Fruit fly (Drosophila melanogaster): ENCODE measurements around the gene CG34452.

CG34452 gene

DNA sequence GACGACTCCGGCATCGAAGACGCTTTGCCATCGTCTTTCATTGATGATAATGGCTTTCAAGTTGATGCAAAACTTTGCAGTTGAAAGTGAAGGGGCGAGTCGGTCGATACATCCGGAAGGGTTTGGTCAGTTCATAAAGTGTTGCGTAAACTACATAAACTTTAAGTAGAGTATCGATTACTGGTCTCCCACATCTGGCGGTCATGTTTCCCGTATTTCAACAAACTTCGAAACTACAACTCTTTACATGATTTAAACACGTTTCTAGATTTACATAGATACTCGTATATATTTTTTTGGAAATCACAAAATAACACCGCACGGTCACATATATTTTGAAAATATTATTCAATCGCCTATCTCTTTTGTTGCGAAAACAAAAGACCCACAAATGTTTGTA, at the start of gene CG34452:
CG34452 (minus strand) TSS at position 101 of the 400 bp plus-strand sequence.
- TF ChIP-seq Myc (optimal IDR thresholded peaks at IDR 0.05) (no peak), Sin3A (optimal IDR thresholded peaks at IDR 0.05) (no peak), insv (optimal IDR thresholded peaks at IDR 0.05) (no peak), h (optimal IDR thresholded peaks at IDR 0.05) (no peak)

DNA sequence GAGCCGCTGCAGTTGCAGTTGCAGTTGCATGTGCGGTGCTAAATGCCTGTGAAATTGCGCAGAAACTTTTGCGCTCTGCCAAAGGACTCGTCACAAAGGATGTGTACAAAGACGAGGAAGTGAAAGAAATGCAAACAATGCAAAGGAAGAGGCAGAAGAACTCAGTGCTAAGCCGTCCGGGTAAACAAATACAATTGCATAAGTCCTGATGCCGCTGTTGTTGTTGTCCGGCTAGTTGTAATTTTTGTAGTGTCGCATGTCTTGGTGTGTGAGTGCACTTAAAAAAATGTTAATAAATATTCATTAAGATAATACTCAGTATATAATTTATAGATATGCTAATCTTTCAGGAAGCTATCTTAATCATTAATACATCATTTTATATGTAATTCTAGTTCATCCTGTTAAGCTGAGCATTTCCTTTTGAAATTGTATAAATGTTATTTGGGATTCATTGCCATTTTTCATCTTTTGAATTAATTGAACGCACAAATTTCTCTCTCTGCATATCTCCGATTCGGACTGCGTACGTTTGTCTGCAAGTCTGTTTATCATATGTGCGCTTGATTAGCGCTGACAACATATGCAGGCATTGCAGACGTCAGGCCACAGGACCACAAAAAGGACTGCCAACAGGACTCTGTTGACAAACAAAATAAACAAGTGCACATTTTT, 44.3 kb upstream of the CG34452 start:
- no peak for TF ChIP-seq Myc (optimal IDR thresholded peaks at IDR 0.05)
- TF ChIP-seq h (optimal IDR thresholded peaks at IDR 0.05) = no peak
- TF ChIP-seq Sin3A (optimal IDR thresholded peaks at IDR 0.05) = no peak
- TF ChIP-seq psq (optimal IDR thresholded peaks at IDR 0.05) = no peak
- TF ChIP-seq ttk (optimal IDR thresholded peaks at IDR 0.05) = no peak
- TF ChIP-seq insv (optimal IDR thresholded peaks at IDR 0.05) = no peak

DNA sequence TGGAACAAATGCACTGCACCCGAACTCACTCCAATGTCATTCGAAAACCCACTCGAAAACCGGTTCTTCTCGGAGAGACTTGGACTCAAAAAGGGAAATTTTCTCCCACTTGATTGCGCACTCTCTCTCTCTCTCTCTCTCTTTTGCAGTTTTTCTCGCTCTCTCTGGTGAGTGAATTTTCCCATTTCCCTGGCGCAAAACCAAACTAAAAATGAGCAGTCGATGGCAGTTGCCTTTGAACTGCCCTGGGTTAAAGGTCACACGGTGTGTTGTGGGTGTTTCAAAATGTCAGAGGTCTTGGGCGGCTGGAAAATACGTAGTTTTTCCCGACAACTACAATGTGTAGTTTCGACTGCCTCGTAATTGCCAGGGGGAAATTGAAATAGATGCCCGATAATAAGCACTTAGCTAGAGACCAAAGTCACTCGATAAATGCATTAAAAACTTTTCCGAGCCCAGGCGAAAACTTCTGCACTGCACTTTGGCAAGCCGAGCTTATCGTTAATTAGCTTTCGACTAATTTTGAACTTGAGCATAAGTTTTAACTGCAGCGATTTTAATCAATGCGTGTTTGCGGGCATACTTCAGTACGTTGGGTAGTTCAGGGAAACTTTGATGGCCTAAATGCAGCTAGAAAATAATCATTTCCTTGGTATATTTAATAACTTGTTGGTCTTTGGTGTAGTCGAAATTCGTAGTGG, 41.8 kb upstream of the CG34452 start:
- TF ChIP-seq psq (optimal IDR thresholded peaks at IDR 0.05) = no peak
- TF ChIP-seq Myc (optimal IDR thresholded peaks at IDR 0.05) = no peak
- TF ChIP-seq insv (optimal IDR thresholded peaks at IDR 0.05) = no peak
- TF ChIP-seq ttk (optimal IDR thresholded peaks at IDR 0.05) = no peak
- no peak for TF ChIP-seq Sin3A (optimal IDR thresholded peaks at IDR 0.05)
- TF ChIP-seq h (optimal IDR thresholded peaks at IDR 0.05) = no peak

DNA sequence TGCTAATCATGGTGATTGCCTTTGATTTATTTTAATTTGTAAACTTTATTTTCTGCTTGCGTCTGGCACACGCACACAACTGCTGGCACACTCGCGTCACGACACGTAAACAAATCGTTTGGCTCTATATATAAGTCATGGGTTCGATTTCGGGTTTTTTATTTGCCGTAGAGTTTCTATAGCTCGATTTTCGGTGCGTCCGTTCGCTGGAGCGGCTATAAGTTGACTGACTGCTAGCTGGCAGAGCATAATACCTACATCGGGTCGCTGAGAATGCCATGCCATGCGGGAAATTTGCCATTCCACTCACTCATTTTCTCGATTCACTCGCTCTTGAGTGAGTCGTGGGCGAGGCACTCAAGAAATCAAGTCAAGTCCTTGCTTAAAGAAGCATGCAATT, 40.5 kb upstream of the CG34452 start, which contains the start of gene comm:
comm (minus strand) TSS at position 236 of the 400 bp plus-strand sequence.
- no peak for TF ChIP-seq insv (optimal IDR thresholded peaks at IDR 0.05)
- TF ChIP-seq Myc (optimal IDR thresholded peaks at IDR 0.05) = no peak
- TF ChIP-seq ttk (optimal IDR thresholded peaks at IDR 0.05) = no peak
- TF ChIP-seq Sin3A (optimal IDR thresholded peaks at IDR 0.05) = no peak
- TF ChIP-seq h (optimal IDR thresholded peaks at IDR 0.05) = no peak
- no peak for TF ChIP-seq psq (optimal IDR thresholded peaks at IDR 0.05)

DNA sequence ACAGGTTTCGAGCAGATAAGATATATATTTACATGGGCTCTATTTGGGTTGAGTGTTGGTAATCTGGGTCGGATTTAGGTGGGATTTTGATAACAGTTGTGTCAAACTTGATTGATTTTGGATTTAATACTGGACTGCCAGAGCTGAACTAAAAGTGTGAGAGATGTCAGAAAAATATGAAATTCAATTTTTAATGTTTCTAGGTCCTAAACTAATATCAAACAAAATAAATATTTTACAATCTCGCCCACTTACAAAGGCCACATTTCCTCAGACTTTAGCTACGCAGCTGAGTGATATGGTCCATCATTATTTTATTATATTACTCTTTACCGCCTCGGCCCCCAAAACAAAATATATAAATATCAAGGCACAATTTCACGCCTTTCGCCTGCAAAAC, 39.1 kb upstream of the CG34452 start:
- TF ChIP-seq ttk (optimal IDR thresholded peaks at IDR 0.05) = no peak
- TF ChIP-seq h (optimal IDR thresholded peaks at IDR 0.05) = no peak
- no peak for TF ChIP-seq psq (optimal IDR thresholded peaks at IDR 0.05)
- TF ChIP-seq Myc (optimal IDR thresholded peaks at IDR 0.05) = no peak
- no peak for TF ChIP-seq Sin3A (optimal IDR thresholded peaks at IDR 0.05)
- no peak for TF ChIP-seq insv (optimal IDR thresholded peaks at IDR 0.05)

DNA sequence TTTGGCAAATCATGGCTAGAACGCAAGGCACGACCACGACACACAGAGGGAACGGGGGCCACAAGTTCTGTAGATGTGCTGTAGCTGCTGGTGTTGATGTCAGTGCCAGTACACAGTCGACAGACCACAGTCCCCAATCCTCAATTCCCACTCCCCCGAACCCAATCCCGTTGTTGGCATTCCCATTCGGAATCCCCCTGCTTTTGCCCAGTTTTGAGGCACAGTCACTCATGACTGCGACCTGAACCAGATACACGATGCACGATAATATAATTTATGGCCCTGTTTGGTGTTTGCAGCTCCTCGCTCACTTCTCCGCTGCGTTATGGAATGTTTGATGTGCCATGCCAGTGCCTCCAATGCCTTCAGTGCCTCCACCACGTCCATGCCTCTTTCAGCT, 33.2 kb upstream of the CG34452 start:
- no peak for TF ChIP-seq insv (optimal IDR thresholded peaks at IDR 0.05)
- no peak for TF ChIP-seq ttk (optimal IDR thresholded peaks at IDR 0.05)

DNA sequence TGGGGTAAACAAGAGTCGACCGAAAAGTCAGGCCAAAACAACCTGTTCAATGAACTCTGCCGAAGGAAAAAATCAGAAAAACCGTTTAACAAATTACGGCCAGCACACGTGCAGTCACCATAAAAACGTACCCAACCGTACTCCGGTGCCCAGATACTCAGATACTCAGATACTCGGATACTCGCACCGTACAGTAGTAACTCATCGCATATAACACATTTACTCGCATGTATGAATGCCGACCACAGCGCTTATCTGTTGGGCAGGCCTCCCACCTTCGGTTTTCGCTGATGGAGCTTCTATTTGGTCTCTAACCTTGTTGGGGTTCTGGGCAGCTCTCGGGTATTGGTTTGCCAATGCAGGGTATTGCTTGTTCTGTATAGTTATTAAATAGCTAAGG, 32.5 kb upstream of the CG34452 start:
- TF ChIP-seq insv (optimal IDR thresholded peaks at IDR 0.05) = no peak
- TF ChIP-seq ttk (optimal IDR thresholded peaks at IDR 0.05) = no peak
- no peak for TF ChIP-seq psq (optimal IDR thresholded peaks at IDR 0.05)
- TF ChIP-seq Myc (optimal IDR thresholded peaks at IDR 0.05) = no peak
- no peak for TF ChIP-seq Sin3A (optimal IDR thresholded peaks at IDR 0.05)
- TF ChIP-seq h (optimal IDR thresholded peaks at IDR 0.05) = no peak

DNA sequence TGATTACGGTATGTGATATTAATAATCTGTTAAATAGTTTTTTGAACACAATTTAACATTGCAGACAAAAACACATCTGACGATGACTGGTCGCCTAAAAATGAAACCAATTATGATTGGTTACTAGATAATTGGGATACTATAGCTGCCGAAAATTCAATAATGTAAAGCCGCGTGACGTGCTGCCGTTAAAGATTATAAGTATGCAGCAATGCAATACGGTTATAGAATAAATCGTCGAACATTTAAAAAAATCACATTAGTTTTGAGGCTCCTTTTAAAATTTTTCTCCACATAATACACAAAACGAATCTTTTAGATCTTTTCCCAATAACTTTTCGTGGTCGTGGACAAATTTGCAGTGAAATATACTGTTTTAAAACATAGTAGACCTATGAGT, 29.8 kb upstream of the CG34452 start, which contains the start of gene CG42570:
CG42570 (plus strand) TSS at position 301 of the 400 bp plus-strand sequence.
- TF ChIP-seq Myc (optimal IDR thresholded peaks at IDR 0.05) = no peak
- TF ChIP-seq insv (optimal IDR thresholded peaks at IDR 0.05) = no peak
- TF ChIP-seq psq (optimal IDR thresholded peaks at IDR 0.05) = no peak
- no peak for TF ChIP-seq ttk (optimal IDR thresholded peaks at IDR 0.05)
- TF ChIP-seq Sin3A (optimal IDR thresholded peaks at IDR 0.05) = no peak
- no peak for TF ChIP-seq h (optimal IDR thresholded peaks at IDR 0.05)

DNA sequence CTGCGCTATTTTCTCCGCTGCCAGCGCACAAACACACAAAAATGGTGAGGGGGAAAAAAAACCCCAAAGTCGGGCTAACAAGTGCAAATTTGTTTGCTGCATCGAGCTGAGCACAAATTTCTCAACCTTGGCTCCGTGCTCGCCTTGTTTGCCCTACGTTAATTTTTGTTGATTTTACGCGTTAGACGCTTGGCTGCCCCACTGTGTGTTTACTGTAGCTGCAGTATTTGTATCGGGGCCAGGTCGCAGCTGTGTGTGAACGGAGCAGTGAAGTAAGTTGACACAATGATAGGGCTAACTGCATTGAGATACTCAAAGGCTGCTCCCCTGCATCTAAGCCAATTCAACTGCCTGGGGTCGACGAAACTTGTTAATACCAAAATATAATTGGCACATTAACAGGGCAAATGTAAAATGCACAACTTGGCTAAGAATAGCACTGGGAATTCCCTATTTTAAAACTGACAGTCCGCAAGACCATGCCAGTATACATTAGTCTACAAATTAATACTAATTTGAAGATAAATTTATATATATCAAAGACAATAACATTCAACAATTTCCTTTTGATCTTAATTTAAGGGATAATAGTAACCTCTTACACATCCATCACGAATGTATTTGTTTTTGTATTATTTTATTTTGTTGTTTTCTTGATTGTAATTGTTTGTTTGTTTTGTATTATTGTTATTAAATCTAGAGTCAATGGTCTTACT, 28.2 kb upstream of the CG34452 start, which contains the start of gene CG42571:
CG42571 (plus strand) TSS at position 666 of the 716 bp plus-strand sequence.
- TF ChIP-seq insv (optimal IDR thresholded peaks at IDR 0.05) = no peak
- no peak for TF ChIP-seq h (optimal IDR thresholded peaks at IDR 0.05)
- TF ChIP-seq ttk (optimal IDR thresholded peaks at IDR 0.05) = no peak
- no peak for TF ChIP-seq Myc (optimal IDR thresholded peaks at IDR 0.05)
- TF ChIP-seq Sin3A (optimal IDR thresholded peaks at IDR 0.05) = no peak
- TF ChIP-seq psq (optimal IDR thresholded peaks at IDR 0.05) = no peak

DNA sequence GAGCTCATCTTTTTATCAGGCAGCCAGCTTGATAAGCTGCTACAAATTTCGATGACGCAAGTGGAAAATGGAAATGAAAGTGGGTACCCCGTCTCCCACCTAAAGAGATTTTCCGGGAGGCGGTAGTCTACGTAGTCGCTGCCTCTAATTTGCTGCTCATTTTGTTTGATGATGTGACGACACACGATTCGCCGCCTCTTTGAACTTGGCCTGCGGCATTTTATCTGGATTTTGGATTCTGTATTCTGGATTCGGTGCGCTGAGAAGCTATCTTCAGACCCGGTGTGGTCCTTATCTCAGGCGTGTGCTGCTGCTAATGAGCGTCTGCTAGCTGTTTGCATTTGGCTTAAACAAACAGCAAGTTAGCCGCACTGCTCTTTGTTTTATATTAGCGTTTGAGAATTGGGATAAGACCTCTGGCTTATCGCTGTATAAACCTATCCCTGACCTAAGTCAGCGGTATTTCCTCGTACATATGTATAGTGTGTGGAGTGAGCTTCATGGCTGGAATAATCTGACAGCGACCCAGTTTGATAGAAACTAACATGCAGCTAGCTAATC, 26.3 kb upstream of the CG34452 start:
- TF ChIP-seq ttk (optimal IDR thresholded peaks at IDR 0.05) = no peak
- no peak for TF ChIP-seq Sin3A (optimal IDR thresholded peaks at IDR 0.05)
- no peak for TF ChIP-seq psq (optimal IDR thresholded peaks at IDR 0.05)
- TF ChIP-seq h (optimal IDR thresholded peaks at IDR 0.05) = no peak
- TF ChIP-seq insv (optimal IDR thresholded peaks at IDR 0.05) = no peak
- TF ChIP-seq Myc (optimal IDR thresholded peaks at IDR 0.05) = no peak

DNA sequence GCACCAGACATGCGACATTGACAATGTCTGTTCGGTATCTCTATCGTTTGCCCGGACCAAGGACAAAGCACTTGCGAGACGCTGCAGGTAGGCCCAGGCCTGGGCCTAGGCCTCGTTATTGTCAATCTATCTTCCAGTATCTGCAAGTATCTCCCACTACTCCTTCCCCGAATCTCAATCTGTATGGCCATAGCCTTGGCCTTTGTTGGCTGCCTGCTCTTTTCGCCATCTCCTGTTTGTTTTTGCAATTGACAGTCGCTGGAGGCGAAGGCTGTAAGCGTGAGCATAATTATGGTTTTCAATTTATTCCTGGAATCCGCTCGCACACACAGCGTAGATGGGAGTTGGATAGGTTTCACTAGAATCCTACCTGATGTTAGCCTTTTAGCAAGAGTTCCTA, 24.4 kb upstream of the CG34452 start:
- TF ChIP-seq ttk (optimal IDR thresholded peaks at IDR 0.05) (no peak), insv (optimal IDR thresholded peaks at IDR 0.05) (no peak), Sin3A (optimal IDR thresholded peaks at IDR 0.05) (no peak), h (optimal IDR thresholded peaks at IDR 0.05) (no peak)

DNA sequence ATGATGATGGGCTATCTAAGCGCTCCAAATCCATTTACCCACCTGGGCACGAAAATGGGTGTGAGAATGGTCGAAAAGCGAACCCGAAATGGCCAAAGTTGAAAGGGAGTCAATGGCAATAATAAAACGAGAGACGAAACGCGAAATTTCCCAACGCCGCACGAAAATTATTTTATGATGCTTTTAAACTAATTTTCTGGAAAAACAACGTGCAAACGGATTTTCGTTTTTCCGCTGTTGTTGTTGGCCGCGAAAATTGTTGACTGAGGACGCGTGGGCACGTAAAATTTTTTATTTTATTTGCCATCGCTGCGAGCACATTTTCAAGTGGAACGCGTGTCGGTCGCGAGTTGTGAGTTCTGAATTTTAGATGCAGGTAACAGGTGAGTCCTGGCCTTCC, 23.5 kb upstream of the CG34452 start:
- no peak for TF ChIP-seq Myc (optimal IDR thresholded peaks at IDR 0.05)
- TF ChIP-seq Sin3A (optimal IDR thresholded peaks at IDR 0.05) = no peak
- no peak for TF ChIP-seq insv (optimal IDR thresholded peaks at IDR 0.05)
- TF ChIP-seq h (optimal IDR thresholded peaks at IDR 0.05) = no peak
- TF ChIP-seq ttk (optimal IDR thresholded peaks at IDR 0.05) = no peak
- no peak for TF ChIP-seq psq (optimal IDR thresholded peaks at IDR 0.05)
